Worm (Caenorhabditis elegans) whole organism, young adult: ENCODE measurements around the gene Y58A7A.4.

ENCODE experiments used
- B0336.3 ChIP-seq: fragments of 200-800 bp; sonication (Bioruptor generic); IDR thresholded peaks from 2 replicates; pipeline ENCODE4 v1.3.6; 2022; ENCODE audit warnings: missing genetic modification characterization, missing compliant biosample characterization
- C06A6.2 ChIP-seq: fragments of 200-800 bp; sonication (Bioruptor generic); conservative IDR thresholded peaks from 2 replicates; pipeline ENCODE4 v1.3.6; 2022; ENCODE audit warnings: missing genetic modification characterization, missing compliant biosample characterization
- D2030.7 ChIP-seq: fragments of 200-800 bp; sonication (Bioruptor generic); IDR thresholded peaks from 2 replicates; pipeline ENCODE4 v1.3.6; 2022; ENCODE audit warnings: missing genetic modification reagents, missing genetic modification characterization, missing compliant biosample characterization
- F33H1.4 ChIP-seq: fragments of 200-800 bp; sonication (Bioruptor generic); IDR thresholded peaks from 2 replicates; pipeline ENCODE4 v1.3.6; 2022; ENCODE audit warnings: missing genetic modification reagents, missing genetic modification characterization, missing compliant biosample characterization
- F39B2.1 ChIP-seq: fragments of 200-800 bp; sonication (Bioruptor generic); IDR thresholded peaks from 2 replicates; pipeline ENCODE4 v1.3.6; 2022; ENCODE audit warnings: missing genetic modification reagents, missing genetic modification characterization, missing compliant biosample characterization
- F57A8.1 ChIP-seq: fragments of 200-800 bp; sonication (Bioruptor generic); optimal IDR thresholded peaks from 2 replicates; lab custom pipeline; 2018; ENCODE audit warnings: mild to moderate bottlenecking, missing genetic modification characterization, moderate library complexity, missing compliant biosample characterization
- F57C9.4 ChIP-seq: sonication (generic microtip); optimal IDR thresholded peaks from 2 replicates; lab custom pipeline; 2017; ENCODE audit warnings: mild to moderate bottlenecking, missing genetic modification characterization, missing compliant biosample characterization
- T26A5.8 ChIP-seq: sonication (generic microtip); optimal IDR thresholded peaks from 2 replicates; lab custom pipeline; 2016; ENCODE audit warnings: missing genetic modification characterization, missing compliant biosample characterization
- Y95B8A.8 ChIP-seq: fragments of 200-800 bp; sonication (Bioruptor generic); IDR thresholded peaks from 2 replicates; pipeline ENCODE4 v1.3.6; 2022; ENCODE audit warnings: missing genetic modification reagents, missing genetic modification characterization, missing compliant biosample characterization
- attf-5 ChIP-seq: fragments of 200-800 bp; sonication (Bioruptor generic); optimal IDR thresholded peaks from 2 replicates; lab custom pipeline; 2018; ENCODE audit warnings: mild to moderate bottlenecking, missing genetic modification characterization, missing compliant biosample characterization
- bed-2 ChIP-seq: fragments of 200-800 bp; sonication (Bioruptor generic); IDR thresholded peaks from 2 replicates; pipeline ENCODE4 v1.3.6; 2022; ENCODE audit warnings: missing genetic modification reagents, missing genetic modification characterization, missing compliant biosample characterization
- ccch-3 ChIP-seq: fragments of 200-800 bp; sonication (Bioruptor generic); optimal IDR thresholded peaks from 2 replicates; lab custom pipeline; 2018; ENCODE audit warnings: mild to moderate bottlenecking, missing genetic modification characterization, missing compliant biosample characterization
- dpl-1 ChIP-seq: fragments of 150-350 bp; optimal IDR thresholded peaks from 2 replicates; lab custom pipeline; 2014; ENCODE audit warnings: missing biosample characterization, missing genetic modification reagents, missing genetic modification characterization
- egl-44 ChIP-seq: fragments of 200-800 bp; sonication (Bioruptor generic); IDR thresholded peaks from 2 replicates; pipeline ENCODE4 v1.3.6; 2022; ENCODE audit warnings: missing genetic modification reagents, missing genetic modification characterization, missing compliant biosample characterization
- hlh-26 ChIP-seq: fragments of 200-800 bp; sonication (Bioruptor generic); conservative IDR thresholded peaks from 2 replicates; pipeline ENCODE4 v1.3.6; 2022; ENCODE audit warnings: missing genetic modification reagents, missing genetic modification characterization, missing compliant biosample characterization
- hmg-1.2 ChIP-seq: fragments of 200-800 bp; sonication (Bioruptor generic); IDR thresholded peaks from 2 replicates; pipeline ENCODE4 v1.3.6; 2022; ENCODE audit warnings: missing genetic modification reagents, missing genetic modification characterization, missing compliant biosample characterization
- lin-26 ChIP-seq: fragments of 200-800 bp; sonication (Bioruptor generic); IDR thresholded peaks from 2 replicates; pipeline ENCODE4 v1.3.6; 2022; ENCODE audit warnings: missing genetic modification reagents, missing genetic modification characterization, missing compliant biosample characterization
- lin-40 ChIP-seq: sonication (generic microtip); optimal IDR thresholded peaks from 2 replicates; lab custom pipeline; 2016; ENCODE audit warnings: missing genetic modification characterization, mild to moderate bottlenecking, missing compliant biosample characterization, missing genotype, missing genetic modification reagents
- madf-8 ChIP-seq: fragments of 200-800 bp; sonication (Bioruptor generic); conservative IDR thresholded peaks from 2 replicates; pipeline ENCODE4 v1.3.6; 2022; ENCODE audit warnings: missing genetic modification reagents, missing genetic modification characterization, missing compliant biosample characterization
- mcd-1 ChIP-seq: fragments of 200-800 bp; sonication (Bioruptor generic); IDR thresholded peaks from 2 replicates; pipeline ENCODE4 v1.3.6; 2022; ENCODE audit warnings: missing genetic modification reagents, missing genetic modification characterization, missing compliant biosample characterization
- mxl-1 ChIP-seq: sonication (generic microtip); optimal IDR thresholded peaks from 2 replicates; lab custom pipeline; 2016; ENCODE audit warnings: missing genetic modification characterization, missing compliant biosample characterization
- nhr-27 ChIP-seq: fragments of 200-800 bp; sonication (Bioruptor generic); optimal IDR thresholded peaks from 2 replicates; lab custom pipeline; 2018; ENCODE audit warnings: mild to moderate bottlenecking, missing genetic modification characterization, moderate library complexity, missing compliant biosample characterization
- nhr-80 ChIP-seq: sonication (generic microtip); optimal IDR thresholded peaks from 2 replicates; lab custom pipeline; 2016; ENCODE audit warnings: missing genetic modification characterization, missing compliant biosample characterization
- snpc-1.3 ChIP-seq: sonication (generic microtip); optimal IDR thresholded peaks from 2 replicates; lab custom pipeline; 2017; ENCODE audit warnings: missing genetic modification characterization, mild to moderate bottlenecking, missing compliant biosample characterization, antibody characterized with exemption, moderate library complexity, missing genotype, missing genetic modification reagents; ENCODE audit not compliant: insufficient read depth
- snpc-3.4 ChIP-seq: sonication (generic microtip); optimal IDR thresholded peaks from 2 replicates; lab custom pipeline; 2017; ENCODE audit warnings: missing genetic modification characterization, mild to moderate bottlenecking, missing compliant biosample characterization, antibody characterized with exemption, moderate library complexity, missing genotype, missing genetic modification reagents
- snpc-4 ChIP-seq, 5 experiments: fragments of 150-350 bp in 1 of 5; sonication (generic microtip) in 4 of 5; optimal IDR thresholded peaks; 2 replicates each; lab custom pipeline; 2014 to 2018; ENCODE audit warnings: missing genetic modification characterization in 5 of 5, missing biosample characterization in 3 of 5, antibody characterized with exemption in 2 of 5, mild to moderate bottlenecking in 2 of 5, missing compliant biosample characterization in 2 of 5, missing genotype in 2 of 5, moderate library complexity in 2 of 5, missing genetic modification reagents in 1 of 5
- somi-1 ChIP-seq: fragments of 200-800 bp; sonication (Bioruptor generic); optimal IDR thresholded peaks from 2 replicates; lab custom pipeline; 2018; ENCODE audit warnings: mild to moderate bottlenecking, missing genetic modification characterization, missing compliant biosample characterization
- tbp1 ChIP-seq: fragments of 200-800 bp; sonication (Bioruptor generic); optimal IDR thresholded peaks from 2 replicates; lab custom pipeline; 2018; ENCODE audit warnings: mild to moderate bottlenecking, missing genetic modification characterization, missing compliant biosample characterization
- tbx-9 ChIP-seq: sonication (generic microtip); optimal IDR thresholded peaks from 2 replicates; lab custom pipeline; 2016; ENCODE audit warnings: borderline replicate concordance, missing genetic modification characterization, inconsistent platforms, missing compliant biosample characterization
- tlf-1 ChIP-seq: fragments of 200-800 bp; sonication (Bioruptor generic); optimal IDR thresholded peaks from 2 replicates; lab custom pipeline; 2018; ENCODE audit warnings: mild to moderate bottlenecking, missing genetic modification characterization, missing compliant biosample characterization
- unc-130 ChIP-seq: sonication (generic microtip); optimal IDR thresholded peaks from 2 replicates; lab custom pipeline; 2016; ENCODE audit warnings: missing genetic modification reagents, missing genetic modification characterization, missing compliant biosample characterization
- xnd-1 ChIP-seq: sonication (generic microtip); optimal IDR thresholded peaks from 2 replicates; lab custom pipeline; 2016; ENCODE audit warnings: missing genotype, missing genetic modification reagents, missing genetic modification characterization, missing compliant biosample characterization
- zfh-2 ChIP-seq: fragments of 200-800 bp; sonication (Bioruptor generic); conservative IDR thresholded peaks from 2 replicates; pipeline ENCODE4 v1.3.6; 2022; ENCODE audit warnings: missing genetic modification reagents, missing genetic modification characterization, missing compliant biosample characterization
- ztf-28 ChIP-seq: fragments of 200-800 bp; sonication (Bioruptor generic); IDR thresholded peaks from 2 replicates; pipeline ENCODE4 v1.3.6; 2022; ENCODE audit warnings: missing genetic modification reagents, missing genetic modification characterization, missing compliant biosample characterization

Gene Y58A7A.4

DNA sequence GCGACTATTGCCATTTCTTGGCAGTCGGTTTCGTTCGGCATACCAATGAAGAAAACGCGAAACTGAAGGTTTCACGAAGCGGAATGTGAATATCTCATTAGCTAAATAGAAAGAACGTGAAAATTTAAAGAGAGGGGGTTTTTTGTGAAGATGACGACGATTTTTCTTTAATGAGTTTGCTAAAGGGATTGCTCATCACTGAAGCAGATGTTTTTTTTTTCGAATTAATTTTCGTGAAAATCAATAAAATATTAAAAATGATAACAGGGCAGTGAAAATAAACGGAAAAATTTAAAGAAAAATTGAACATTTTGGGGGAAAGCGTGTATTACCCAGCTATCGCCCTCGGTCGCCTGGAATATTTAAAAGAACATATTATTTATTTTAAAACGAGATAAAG, 23.0 kb upstream of the Y58A7A.4 start, which contains the start of gene srab-3:
Gene srab-3, minus strand, starts transcription at position 101 of the 400 bp plus-strand sequence.
- TF ChIP-seq nhr-80 (tag; lab: Kevin White, UChicago) (no peak), ccch-3 (no peak), ztf-28 (GFP tag; lab: Robert Waterston, UW) (no peak), lin-40 (no peak), tbp1 (no peak), C06A6.2 (GFP tag; lab: Robert Waterston, UW) (no peak), nhr-27 (no peak), F39B2.1 (GFP tag; lab: Robert Waterston, UW) (no peak), somi-1 (GFP tag; lab: Kevin White, UChicago) (no peak), snpc-4 (GFP tag; optimal IDR thresholded peaks at IDR 0.05; lab: Kevin White, UChicago) (no peak), snpc-4 (tag; optimal IDR thresholded peaks at IDR 0.05; lab: Kevin White, UChicago) (no peak), F57A8.1 (GFP tag; lab: Kevin White, UChicago) (no peak), T26A5.8 (tag; lab: Kevin White, UChicago) (no peak), madf-8 (no peak), dpl-1 (GFP tag; lab: Kevin White, UChicago) (no peak), Y95B8A.8 (GFP tag; lab: Robert Waterston, UW) (no peak), hmg-1.2 (GFP tag; lab: Robert Waterston, UW) (no peak), mxl-1 (no peak), tbx-9 (tag; lab: Kevin White, UChicago) (no peak), egl-44 (GFP tag; lab: Robert Waterston, UW) (no peak), snpc-3.4 (tag; lab: Kevin White, UChicago) (no peak)
- TF ChIP-seq, all 124 proteins: peak for 0

- TF ChIP-seq tlf-1 (GFP tag; lab: Kevin White, UChicago) = no peak
- TF ChIP-seq snpc-1.3 (tag; lab: Kevin White, UChicago) = no peak
- no peak for TF ChIP-seq xnd-1 (tag; lab: Kevin White, UChicago)
- no peak for TF ChIP-seq lin-26 (GFP tag; lab: Robert Waterston, UW)
- TF ChIP-seq unc-130 (GFP tag; lab: Kevin White, UChicago) = no peak
- TF ChIP-seq attf-5 (GFP tag; lab: Kevin White, UChicago) = no peak
- no peak for TF ChIP-seq tbp1
- TF ChIP-seq D2030.7 = no peak
- no peak for TF ChIP-seq snpc-3.4 (tag; lab: Kevin White, UChicago)
- TF ChIP-seq B0336.3 (GFP tag; lab: Robert Waterston, UW) = no peak
- TF ChIP-seq F33H1.4 (GFP tag; lab: Robert Waterston, UW) = no peak
- TF ChIP-seq T26A5.8 (tag; lab: Kevin White, UChicago) = no peak
Measured at ce11 chrV:5104934-5105333, 20.1 kb upstream of the Y58A7A.4 start, which contains the start of gene srab-2. srab-2 (minus strand) TSS chrV:5105034.

ce11 chrV:5102017-5102416, 17.2 kb upstream of the Y58A7A.4 start, which contains the start of gene srab-1:
srab-1 (minus strand) TSS chrV:5102117.
- TF ChIP-seq F57C9.4 (no peak), nhr-27 (no peak), tlf-1 (GFP tag; lab: Kevin White, UChicago) (no peak), hlh-26 (GFP tag; lab: Robert Waterston, UW) (no peak), mcd-1 (no peak), bed-2 (GFP tag; lab: Robert Waterston, UW) (no peak)

ce11 chrV:5098925-5099324, 14.1 kb upstream of the Y58A7A.4 start, which contains the start of gene unc-46:
unc-46 (minus strand) TSS chrV:5099025.
- TF ChIP-seq mxl-1 = no peak
- no peak for TF ChIP-seq zfh-2 (GFP tag; lab: Robert Waterston, UW)
